Worm (Caenorhabditis elegans) whole organism, L3 larva: Measurements from ENCODE around the gene gop-1.

Experiments used
- R02D3.7 ChIP-seq: fragments of 150-350 bp; optimal IDR thresholded peaks from 2 replicates; lab custom pipeline; 2014; ENCODE audit warnings: missing biosample characterization, missing genetic modification characterization
- ceh-16 ChIP-seq: sonication (generic microtip); optimal IDR thresholded peaks from 2 replicates; lab custom pipeline; 2017; ENCODE audit warnings: missing biosample characterization, missing genetic modification characterization
- hmg-11 ChIP-seq: sonication (generic microtip); optimal IDR thresholded peaks from 2 replicates; lab custom pipeline; 2016; ENCODE audit warnings: missing genetic modification characterization, missing compliant biosample characterization
- lin-15B ChIP-seq: fragments of 150-350 bp; optimal IDR thresholded peaks from 2 replicates; lab custom pipeline; 2014; ENCODE audit warnings: missing biosample characterization, missing genetic modification characterization
- lin-39 ChIP-seq: fragments of 150-350 bp; optimal IDR thresholded peaks from 2 replicates; lab custom pipeline; 2018; ENCODE audit warnings: missing biosample characterization, missing genetic modification reagents, missing genetic modification characterization
- mdl-1 ChIP-seq: fragments of 150-350 bp; optimal IDR thresholded peaks from 2 replicates; lab custom pipeline; 2014; ENCODE audit warnings: missing biosample characterization, missing genetic modification characterization

DNA sequence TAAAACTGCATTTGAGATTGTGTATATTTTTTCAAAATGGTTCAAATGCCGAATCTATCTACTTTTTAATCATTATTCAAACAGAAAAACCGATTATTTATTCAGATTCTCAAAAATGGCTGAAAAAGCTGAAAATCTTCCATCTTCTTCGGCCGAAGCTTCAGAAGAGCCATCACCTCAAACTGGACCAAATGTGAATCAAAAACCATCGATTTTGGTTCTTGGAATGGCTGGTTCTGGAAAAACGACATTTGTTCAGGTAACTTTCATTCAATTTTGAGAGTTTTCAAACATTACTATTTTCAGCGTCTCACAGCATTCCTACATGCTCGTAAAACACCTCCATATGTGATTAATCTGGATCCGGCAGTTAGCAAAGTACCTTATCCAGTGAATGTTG lies 4.7 kb downstream of the gop-1 start, which contains the start of gene gop-2:
- TF ChIP-seq mdl-1 (tag; lab: Kevin White, UChicago) (no peak), hmg-11 (tag; lab: Kevin White, UChicago) (no peak), ceh-16 (tag; lab: Kevin White, UChicago) (no peak), lin-15B (tag; lab: Kevin White, UChicago) (no peak), R02D3.7 (tag; lab: Kevin White, UChicago) (no peak), lin-39 (tag; lab: Kevin White, UChicago) (no peak)
